Fruit fly (Drosophila melanogaster): ENCODE results near the gene Nepl19.

Gene Nepl19

DNA sequence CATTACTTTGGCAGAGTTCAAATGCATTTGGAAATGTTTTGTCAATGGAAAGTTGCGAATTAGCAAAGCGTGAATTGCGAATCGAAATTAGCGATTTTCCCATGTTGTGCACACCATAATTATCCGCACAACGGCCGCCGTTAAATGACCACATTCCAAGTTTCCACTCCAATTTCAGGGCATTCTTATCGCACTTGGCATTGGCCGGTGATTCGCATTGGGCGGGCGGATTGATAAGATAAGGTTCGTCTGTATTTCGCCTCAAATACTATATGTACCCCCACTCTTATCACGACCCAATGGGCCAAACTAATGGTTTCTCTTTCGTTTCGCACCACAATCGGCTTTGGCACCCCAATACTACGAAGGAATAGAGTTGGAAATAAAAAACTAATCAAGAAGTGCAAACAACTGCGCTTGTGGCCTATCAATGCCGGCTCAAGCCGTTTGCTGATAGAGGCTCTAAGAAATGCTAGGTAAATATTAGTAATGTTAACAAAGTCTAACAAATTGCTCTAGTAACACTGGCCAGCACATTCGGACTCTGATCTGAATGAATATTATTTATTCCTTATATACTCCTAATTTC, 50.5 kb downstream of the Nepl19 start (continued):
- TF ChIP-seq HLH3B (GFP tag; IDR thresholded peaks at IDR 0.05) (no peak), bsh (GFP tag; optimal IDR thresholded peaks at IDR 0.05) (no peak), HmgZ (tag; optimal IDR thresholded peaks at IDR 0.05) (peak; percentile 32), Sox102F (GFP tag; optimal IDR thresholded peaks at IDR 0.05) (no peak), MBD-R2 (GFP tag; IDR thresholded peaks at IDR 0.05) (no peak), CG14014 (GFP tag; IDR thresholded peaks at IDR 0.05) (no peak), CG7271 (tag; optimal IDR thresholded peaks at IDR 0.05) (no peak), CG9797 (GFP tag; optimal IDR thresholded peaks at IDR 0.05) (no peak), da (GFP tag; optimal IDR thresholded peaks at IDR 0.05) (no peak), ato (GFP tag; IDR thresholded peaks at IDR 0.05; ENCODE audit: partially characterized antibody) (no peak), Doc3 (GFP tag; IDR thresholded peaks at IDR 0.05; ENCODE audit: partially characterized antibody) (0 out of 3 replicates have a peak, but pooled peaks have one; percentile 15), Side (GFP tag; optimal IDR thresholded peaks at IDR 0.05) (no peak), vvl (GFP tag; IDR thresholded peaks at IDR 0.05) (no peak), bcd (GFP tag; optimal IDR thresholded peaks at IDR 0.05) (no peak), gsb (GFP tag; IDR thresholded peaks at IDR 0.05) (no peak), pum (GFP tag; optimal IDR thresholded peaks at IDR 0.05) (no peak), CG6175 (GFP tag; IDR thresholded peaks at IDR 0.05) (no peak), onecut (GFP tag; IDR thresholded peaks at IDR 0.05) (no peak), CG43689 (GFP tag; IDR thresholded peaks at IDR 0.05) (no peak), jigr1 (GFP tag; IDR thresholded peaks at IDR 0.05) (no peak), jing (GFP tag; optimal IDR thresholded peaks at IDR 0.05) (no peak), CG33557 (GFP tag; optimal IDR thresholded peaks at IDR 0.05) (no peak), CG17612 (GFP tag; IDR thresholded peaks at IDR 0.05) (no peak), CG11085 (GFP tag; IDR thresholded peaks at IDR 0.05) (no peak), CG2199 (GFP tag; IDR thresholded peaks at IDR 0.05) (no peak), CoRest (tag; optimal IDR thresholded peaks at IDR 0.05) (no peak), mirr (GFP tag; optimal IDR thresholded peaks at IDR 0.05) (peak; percentile 6), Jarid2 (GFP tag; optimal IDR thresholded peaks at IDR 0.05) (no peak), sug (tag; optimal IDR thresholded peaks at IDR 0.05) (peak; percentile 73), CG2120 (GFP tag; optimal IDR thresholded peaks at IDR 0.05) (no peak), CG1647 (GFP tag; optimal IDR thresholded peaks at IDR 0.05) (no peak), ara (GFP tag; IDR thresholded peaks at IDR 0.05) (no peak), CG16813 (GFP tag; IDR thresholded peaks at IDR 0.05; ENCODE audit: partially characterized antibody) (no peak), CG4360 (GFP tag; IDR thresholded peaks at IDR 0.05) (no peak), Optix (GFP tag; IDR thresholded peaks at IDR 0.05) (no peak), Myb (GFP tag; optimal IDR thresholded peaks at IDR 0.05) (no peak), dpn (GFP tag; optimal IDR thresholded peaks at IDR 0.05) (no peak), CG4854 (GFP tag; optimal IDR thresholded peaks at IDR 0.05) (no peak), HmgD (GFP tag; optimal IDR thresholded peaks at IDR 0.05) (no peak), CG6791 (GFP tag; IDR thresholded peaks at IDR 0.05; ENCODE audit: partially characterized antibody) (no peak), org-1 (GFP tag; optimal IDR thresholded peaks at IDR 0.05) (no peak), CG4328 (GFP tag; optimal IDR thresholded peaks at IDR 0.05) (no peak)

All from whole organism, embryonic.